Worm (Caenorhabditis elegans): ENCODE results near the gene nhr-111.

ce11 chrV:16163719-16164118 lies 39.1 kb upstream of the nhr-111 start, which contains the start of gene F10A3.12:
- TF ChIP-seq nhr-12 (tag; optimal IDR thresholded peaks at IDR 0.05) (no peak), mab-5 (tag; optimal IDR thresholded peaks at IDR 0.05) (no peak), unc-62 (GFP tag; optimal IDR thresholded peaks at IDR 0.05) (no peak)
